Worm (Caenorhabditis elegans): ENCODE data around the gene F58H1.7.

The F58H1.7 gene

ce11 chrV:11995862-11996261 is 31.2 kb upstream of the F58H1.7 start, which contains the start of gene C52E4.12:
C52E4.12 (plus strand) TSS chrV:11996162.
- TF ChIP-seq ztf-4 (tag; optimal IDR thresholded peaks at IDR 0.05) (no peak), nhr-21 (tag; optimal IDR thresholded peaks at IDR 0.05) (no peak), fos-1 (tag; optimal IDR thresholded peaks at IDR 0.05) (no peak), C34F6.9 (tag; optimal IDR thresholded peaks at IDR 0.05) (no peak), crh-2 (tag; optimal IDR thresholded peaks at IDR 0.05) (no peak), sma-3 (GFP tag; optimal IDR thresholded peaks at IDR 0.05) (no peak), aly-2 (tag; optimal IDR thresholded peaks at IDR 0.05) (no peak)

DNA sequence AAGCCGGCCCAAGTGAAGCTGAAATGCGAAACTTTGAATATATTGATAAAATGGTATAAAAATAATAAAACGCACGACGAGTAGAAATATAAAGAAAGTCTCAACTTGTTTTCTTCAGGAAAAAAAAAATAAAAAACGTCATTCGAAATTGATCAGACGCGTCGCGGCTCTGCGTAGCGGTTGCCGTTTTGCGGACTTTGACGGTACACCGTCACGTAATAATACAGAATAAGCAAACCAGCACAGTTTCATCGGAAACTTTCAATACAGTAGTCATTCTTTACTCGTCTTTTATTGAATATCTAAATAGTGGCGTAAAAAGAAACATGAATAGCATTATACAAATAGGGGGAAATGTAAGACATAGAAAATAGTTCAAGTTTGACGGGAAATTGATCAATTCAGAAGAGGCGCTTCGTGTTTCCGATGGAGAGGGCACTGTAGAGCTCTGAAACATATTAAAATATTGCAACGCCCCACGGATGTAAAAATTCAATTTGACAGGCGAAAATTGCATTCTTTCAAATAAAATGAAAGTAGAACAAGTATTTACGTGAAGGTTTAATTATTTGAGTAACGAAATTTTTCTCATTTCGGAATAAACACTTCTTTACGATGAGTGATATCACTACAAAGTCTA is 29.2 kb upstream of the F58H1.7 start, which contains the start of the genes cyl-1 and C52E4.7:
Gene cyl-1 (minus strand): TSS at position 18 of the 640 bp plus-strand sequence.
Gene C52E4.7 (plus strand): TSS at position 590 of the 640 bp plus-strand sequence.
- no peak for TF ChIP-seq elt-3 (tag; optimal IDR thresholded peaks at IDR 0.05)
- TF ChIP-seq dmd-4 (tag; optimal IDR thresholded peaks at IDR 0.05) = no peak
- TF ChIP-seq sem-4 (tag; optimal IDR thresholded peaks at IDR 0.05) = no peak
- peak; percentile 16 for TF ChIP-seq ama-1 (optimal IDR thresholded peaks at IDR 0.05)
- TF ChIP-seq nhr-21 (tag; optimal IDR thresholded peaks at IDR 0.05) = no peak
- TF ChIP-seq mdl-1 (tag; optimal IDR thresholded peaks at IDR 0.05) = no peak
- no peak for TF ChIP-seq ztf-11 (tag; optimal IDR thresholded peaks at IDR 0.05)
- peak; percentile 45 for TF ChIP-seq lin-13 (GFP tag; optimal IDR thresholded peaks at IDR 0.05)
- no peak for TF ChIP-seq nhr-77 (tag; optimal IDR thresholded peaks at IDR 0.05)
- peak; percentile 88 for TF ChIP-seq C34F6.9 (tag; optimal IDR thresholded peaks at IDR 0.05)
- TF ChIP-seq lin-39 (tag; optimal IDR thresholded peaks at IDR 0.05) = no peak
- TF ChIP-seq skn-1 (tag; optimal IDR thresholded peaks at IDR 0.05) = no peak
- no peak for TF ChIP-seq sma-3 (GFP tag; optimal IDR thresholded peaks at IDR 0.05)
- TF ChIP-seq ceh-82 (tag; optimal IDR thresholded peaks at IDR 0.05) = no peak
- peak; percentile 1 for TF ChIP-seq lin-11 (tag; optimal IDR thresholded peaks at IDR 0.05)
- TF ChIP-seq lsy-2 (tag; optimal IDR thresholded peaks at IDR 0.05) = peak in 1 of 2 experiments; percentile 73
- no peak for TF ChIP-seq ztf-1 (GFP tag; conservative IDR thresholded peaks at IDR 0.05)
- no peak for TF ChIP-seq ZK546.5 (tag; optimal IDR thresholded peaks at IDR 0.05)
- TF ChIP-seq alr-1 (tag; optimal IDR thresholded peaks at IDR 0.05) = no peak
- TF ChIP-seq gmeb-1 (tag; optimal IDR thresholded peaks at IDR 0.05) = peak; percentile 38
- TF ChIP-seq nhr-6 (tag; optimal IDR thresholded peaks at IDR 0.05) = no peak
- peak; percentile 75 for TF ChIP-seq snpc-4 (tag; optimal IDR thresholded peaks at IDR 0.05)
- no peak for TF ChIP-seq peb-1 (tag; optimal IDR thresholded peaks at IDR 0.05)
- no peak for TF ChIP-seq aly-2 (tag; optimal IDR thresholded peaks at IDR 0.05)
- no peak for TF ChIP-seq R02D3.7 (tag; optimal IDR thresholded peaks at IDR 0.05)
- TF ChIP-seq unc-39 (tag; optimal IDR thresholded peaks at IDR 0.05) = no peak
- TF ChIP-seq ztf-4 (tag; optimal IDR thresholded peaks at IDR 0.05) = no peak
- no peak for TF ChIP-seq blmp-1 (tag; optimal IDR thresholded peaks at IDR 0.05; ENCODE audit: insufficient read depth)
- no peak for TF ChIP-seq egl-27 (tag; optimal IDR thresholded peaks at IDR 0.05)
- peak; percentile 70 for TF ChIP-seq crh-2 (tag; optimal IDR thresholded peaks at IDR 0.05)
- TF ChIP-seq nhr-10 (tag; optimal IDR thresholded peaks at IDR 0.05) = no peak
- peak; percentile 39 for TF ChIP-seq fos-1 (tag; optimal IDR thresholded peaks at IDR 0.05)
- no peak for TF ChIP-seq elt-1 (tag; optimal IDR thresholded peaks at IDR 0.05)
- no peak for TF ChIP-seq unc-62 (GFP tag; optimal IDR thresholded peaks at IDR 0.05)
- TF ChIP-seq Y55F3AM.14 (GFP tag; optimal IDR thresholded peaks at IDR 0.05) = no peak
- TF ChIP-seq F13H6.1 (tag; optimal IDR thresholded peaks at IDR 0.05) = no peak
- peak; percentile 65 for TF ChIP-seq unc-55 (GFP tag; optimal IDR thresholded peaks at IDR 0.05)
- TF ChIP-seq nhr-12 (tag; optimal IDR thresholded peaks at IDR 0.05) = no peak
- no peak for TF ChIP-seq ceh-16 (tag; optimal IDR thresholded peaks at IDR 0.05)
- peak; percentile 56 for TF ChIP-seq nhr-129 (tag; optimal IDR thresholded peaks at IDR 0.05)
- no peak for TF ChIP-seq nhr-237 (tag; optimal IDR thresholded peaks at IDR 0.05)
- no peak for TF ChIP-seq mbf-1 (tag; optimal IDR thresholded peaks at IDR 0.05)
- peak; percentile 34 for TF ChIP-seq sma-9 (GFP tag; optimal IDR thresholded peaks at IDR 0.05)
- TF ChIP-seq sma-9 (tag; optimal IDR thresholded peaks at IDR 0.05) = no peak
- TF ChIP-seq mab-5 (tag; optimal IDR thresholded peaks at IDR 0.05) = no peak
- no peak for TF ChIP-seq nhr-25 (tag; optimal IDR thresholded peaks at IDR 0.05)
- no peak for TF ChIP-seq nhr-23 (tag; optimal IDR thresholded peaks at IDR 0.05)
- no peak for TF ChIP-seq nhr-11 (tag; optimal IDR thresholded peaks at IDR 0.05)
- TF ChIP-seq zag-1 (tag; optimal IDR thresholded peaks at IDR 0.05) = no peak
